Fruit fly (Drosophila melanogaster) whole organism, embryonic: Measurements from ENCODE around the gene Rpn11.

Source experiments
- Abd-B ChIP-seq: fragments of 200-800 bp; sonication (Bioruptor generic); optimal IDR thresholded peaks from 2 replicates; lab custom pipeline; 2018; ENCODE audit warnings: missing biosample characterization, mild to moderate bottlenecking, missing genetic modification characterization, moderate library complexity
- Ada2b ChIP-seq: fragments of 200-800 bp; sonication (Bioruptor generic); IDR thresholded peaks from 2 replicates; pipeline ENCODE4 v1.3.6; 2022; ENCODE audit warnings: missing biosample characterization, missing genetic modification characterization
- Adf1 ChIP-seq: fragments of 200-800 bp; sonication (Bioruptor generic); IDR thresholded peaks from 2 replicates; pipeline ENCODE4 v1.3.6; 2022; ENCODE audit warnings: missing biosample characterization, missing genetic modification characterization
- Antp ChIP-seq: fragments of 200-800 bp; sonication (Bioruptor generic); optimal IDR thresholded peaks from 3 replicates; lab custom pipeline; 2016; ENCODE audit warnings: missing biosample characterization, missing genetic modification characterization
- Atf3 ChIP-seq: fragments of 200-800 bp; sonication (Bioruptor generic); optimal IDR thresholded peaks from 3 replicates; lab custom pipeline; 2016; ENCODE audit warnings: missing biosample characterization, missing genetic modification characterization
- Bgb ChIP-seq: fragments of 200-800 bp; sonication (Bioruptor generic); IDR thresholded peaks from 2 replicates; pipeline ENCODE4 v1.3.6; 2022; ENCODE audit warnings: missing biosample characterization, missing genetic modification characterization; ENCODE audit not compliant: partially characterized antibody
- CG1024 ChIP-seq: fragments of 200-800 bp; sonication (Bioruptor generic); IDR thresholded peaks from 2 replicates; pipeline ENCODE4 v1.3.6; 2022; ENCODE audit warnings: missing biosample characterization, missing genetic modification characterization
- CG10267 ChIP-seq: fragments of 200-800 bp; sonication (Bioruptor generic); optimal IDR thresholded peaks from 2 replicates; lab custom pipeline; 2018; ENCODE audit warnings: missing biosample characterization, mild to moderate bottlenecking, missing genetic modification characterization, moderate library complexity
- CG10274 ChIP-seq: fragments of 200-800 bp; sonication (Bioruptor generic); optimal IDR thresholded peaks from 3 replicates; lab custom pipeline; 2017; ENCODE audit warnings: missing biosample characterization, mild to moderate bottlenecking, missing genetic modification characterization
- CG11456 ChIP-seq: fragments of 200-800 bp; sonication (Bioruptor generic); IDR thresholded peaks from 3 replicates; pipeline ENCODE4 v1.3.6; 2022; ENCODE audit warnings: missing biosample characterization, missing genetic modification characterization
- CG13123 ChIP-seq: fragments of 200-800 bp; sonication (Bioruptor generic); optimal IDR thresholded peaks from 2 replicates; lab custom pipeline; 2016; ENCODE audit warnings: missing biosample characterization, missing genetic modification characterization
- CG14441 ChIP-seq: fragments of 200-800 bp; sonication (Bioruptor generic); IDR thresholded peaks from 2 replicates; pipeline ENCODE4 v1.3.6; 2022; ENCODE audit warnings: missing biosample characterization, missing genetic modification characterization
- CG16779 ChIP-seq: fragments of 200-800 bp; sonication (Bioruptor generic); IDR thresholded peaks from 2 replicates; pipeline ENCODE4 v1.3.6; 2022; ENCODE audit warnings: missing biosample characterization, missing genetic modification characterization
- CG17328 ChIP-seq: fragments of 200-800 bp; sonication (Bioruptor generic); IDR thresholded peaks from 2 replicates; pipeline ENCODE4 v1.3.6; 2022; ENCODE audit warnings: missing biosample characterization, missing genetic modification characterization
- CG3281 ChIP-seq: fragments of 200-800 bp; sonication (Bioruptor generic); optimal IDR thresholded peaks from 3 replicates; lab custom pipeline; 2017; ENCODE audit warnings: missing biosample characterization, mild to moderate bottlenecking, missing genetic modification characterization
- CG33213 ChIP-seq: fragments of 200-800 bp; sonication (Bioruptor generic); optimal IDR thresholded peaks from 3 replicates; lab custom pipeline; 2016; ENCODE audit warnings: missing biosample characterization, missing genetic modification characterization
- CG43689 ChIP-seq: fragments of 200-800 bp; sonication (Bioruptor generic); IDR thresholded peaks from 2 replicates; pipeline ENCODE4 v1.3.6; 2022; ENCODE audit warnings: missing biosample characterization, missing genetic modification characterization
- CG7556 ChIP-seq: fragments of 200-800 bp; sonication (Bioruptor generic); optimal IDR thresholded peaks from 2 replicates; lab custom pipeline; 2017; ENCODE audit warnings: missing biosample characterization, mild to moderate bottlenecking, missing genetic modification characterization
- CG7786 ChIP-seq: fragments of 200-800 bp; sonication (Bioruptor generic); optimal IDR thresholded peaks from 2 replicates; lab custom pipeline; 2016; ENCODE audit warnings: missing biosample characterization, missing genetic modification characterization
- Dll ChIP-seq: fragments of 200-800 bp; sonication (Bioruptor generic); IDR thresholded peaks from 4 replicates; pipeline ENCODE4 v1.3.6; 2022; ENCODE audit warnings: missing biosample characterization, missing genetic modification characterization; ENCODE audit not compliant: partially characterized antibody
- Gsc ChIP-seq: fragments of 200-800 bp; sonication (Bioruptor generic); IDR thresholded peaks from 2 replicates; pipeline ENCODE4 v1.3.6; 2022; ENCODE audit warnings: missing biosample characterization, missing genetic modification characterization
- HLH54F ChIP-seq: fragments of 200-800 bp; sonication (Bioruptor generic); optimal IDR thresholded peaks from 3 replicates; lab custom pipeline; 2016; ENCODE audit warnings: missing biosample characterization, missing genetic modification characterization
- NfI ChIP-seq: fragments of 200-800 bp; sonication (Bioruptor generic); optimal IDR thresholded peaks from 3 replicates; lab custom pipeline; 2018; ENCODE audit warnings: missing biosample characterization, mild to moderate bottlenecking, missing genetic modification characterization, moderate library complexity
- PHDP ChIP-seq: fragments of 200-800 bp; sonication (Bioruptor generic); optimal IDR thresholded peaks from 3 replicates; lab custom pipeline; 2018; ENCODE audit warnings: missing biosample characterization, mild to moderate bottlenecking, missing genetic modification characterization, moderate library complexity
- Sin3A ChIP-seq: fragments of >200 bp; optimal IDR thresholded peaks from 2 replicates; lab custom pipeline; 2018
- Sry-δ ChIP-seq: fragments of 200-800 bp; sonication (Bioruptor generic); optimal IDR thresholded peaks from 2 replicates; lab custom pipeline; 2016; ENCODE audit warnings: missing biosample characterization, missing genetic modification characterization
- amos ChIP-seq: fragments of 200-800 bp; sonication (Bioruptor generic); IDR thresholded peaks from 2 replicates; pipeline ENCODE4 v1.3.6; 2022; ENCODE audit warnings: missing biosample characterization, missing genetic modification characterization; ENCODE audit not compliant: partially characterized antibody
- btn ChIP-seq: fragments of 200-800 bp; sonication (Bioruptor generic); optimal IDR thresholded peaks from 2 replicates; lab custom pipeline; 2016; ENCODE audit warnings: missing biosample characterization, missing genetic modification characterization
- cato ChIP-seq: fragments of 200-800 bp; sonication (Bioruptor generic); optimal IDR thresholded peaks from 2 replicates; lab custom pipeline; 2016; ENCODE audit warnings: missing biosample characterization, missing genetic modification characterization, borderline replicate concordance
- chm ChIP-seq: fragments of 200-800 bp; sonication (Bioruptor generic); IDR thresholded peaks from 2 replicates; pipeline ENCODE4 v1.3.6; 2022; ENCODE audit warnings: missing biosample characterization, missing genetic modification characterization
- ci ChIP-seq: fragments of 200-800 bp; sonication (Bioruptor generic); IDR thresholded peaks from 3 replicates; pipeline ENCODE4 v1.3.6; 2022; ENCODE audit warnings: missing biosample characterization, missing genetic modification characterization
- crol ChIP-seq: fragments of 200-800 bp; sonication (Bioruptor generic); IDR thresholded peaks from 2 replicates; pipeline ENCODE4 v1.3.6; 2022; ENCODE audit warnings: missing biosample characterization, missing genetic modification characterization
- crp ChIP-seq, 2 experiments: fragments of 200-800 bp; sonication (Bioruptor generic); optimal IDR thresholded peaks; 2 replicates in 1 of 2; 3 replicates in 1 of 2; lab custom pipeline; 2017; ENCODE audit warnings: missing biosample characterization in 2 of 2, missing genetic modification characterization in 2 of 2, mild to moderate bottlenecking in 1 of 2, moderate library complexity in 1 of 2
- cwo ChIP-seq: fragments of 200-800 bp; sonication (Bioruptor generic); optimal IDR thresholded peaks from 3 replicates; lab custom pipeline; 2017; ENCODE audit warnings: missing biosample characterization, missing genetic modification characterization, mild to moderate bottlenecking, moderate library complexity, missing genetic modification reagents
- eve ChIP-seq, 2 experiments: fragments of >200 bp; optimal IDR thresholded peaks; 2 replicates each; lab custom pipeline; 2017; ENCODE audit warnings: missing biosample characterization in 2 of 2, missing genetic modification characterization in 2 of 2
- exex ChIP-seq: fragments of 200-800 bp; sonication (Bioruptor generic); optimal IDR thresholded peaks from 4 replicates; lab custom pipeline; 2018; ENCODE audit warnings: missing biosample characterization, mild to moderate bottlenecking, missing genetic modification characterization, moderate library complexity
- hbn ChIP-seq: fragments of 200-800 bp; sonication (Bioruptor generic); IDR thresholded peaks from 2 replicates; pipeline ENCODE4 v1.3.6; 2022; ENCODE audit warnings: missing biosample characterization, missing genetic modification characterization; ENCODE audit not compliant: partially characterized antibody
- lbe ChIP-seq: fragments of 200-800 bp; sonication (Bioruptor generic); optimal IDR thresholded peaks from 2 replicates; lab custom pipeline; 2016; ENCODE audit warnings: missing biosample characterization, mild to moderate bottlenecking, missing genetic modification characterization
- maf-S ChIP-seq: fragments of 200-800 bp; sonication (Bioruptor generic); optimal IDR thresholded peaks from 2 replicates; lab custom pipeline; 2016; ENCODE audit warnings: missing biosample characterization, missing genetic modification characterization
- nom ChIP-seq: fragments of 200-800 bp; sonication (Bioruptor generic); optimal IDR thresholded peaks from 2 replicates; lab custom pipeline; 2017; ENCODE audit warnings: missing biosample characterization, missing genetic modification characterization, mild to moderate bottlenecking, moderate library complexity, missing genetic modification reagents
- prd ChIP-seq, 3 experiments: fragments of >200 bp in 2 of 3; fragments of 200-800 bp in 1 of 3; sonication (Bioruptor generic) in 1 of 3; optimal IDR thresholded peaks in 2 of 3; IDR thresholded peaks in 1 of 3; 2 replicates in 2 of 3; 3 replicates in 1 of 3; pipeline versions ENCODE4 v1.3.6 to Lab custom; 2017 to 2022; ENCODE audit warnings: missing biosample characterization in 1 of 3, missing genetic modification characterization in 1 of 3
- pzg ChIP-seq: fragments of 200-800 bp; sonication (Bioruptor generic); optimal IDR thresholded peaks from 3 replicates; lab custom pipeline; 2018; ENCODE audit warnings: missing biosample characterization, mild to moderate bottlenecking, missing genetic modification characterization, moderate library complexity
- ro ChIP-seq: fragments of 200-800 bp; sonication (Bioruptor generic); IDR thresholded peaks from 2 replicates; pipeline ENCODE4 v1.3.6; 2022; ENCODE audit warnings: missing biosample characterization, missing genetic modification characterization
- run ChIP-seq: fragments of 200-800 bp; sonication (Bioruptor generic); optimal IDR thresholded peaks from 3 replicates; lab custom pipeline; 2018; ENCODE audit warnings: missing biosample characterization, mild to moderate bottlenecking, missing genetic modification characterization
- shn ChIP-seq: fragments of 200-800 bp; sonication (Bioruptor generic); optimal IDR thresholded peaks from 3 replicates; lab custom pipeline; 2016; ENCODE audit warnings: missing biosample characterization, missing genetic modification characterization
- sr ChIP-seq: fragments of 200-800 bp; sonication (Bioruptor generic); IDR thresholded peaks from 3 replicates; pipeline ENCODE4 v1.3.6; 2022; ENCODE audit warnings: missing biosample characterization, missing genetic modification characterization
- stc ChIP-seq: fragments of 200-800 bp; sonication (Bioruptor generic); IDR thresholded peaks from 2 replicates; pipeline ENCODE4 v1.3.6; 2022; ENCODE audit warnings: missing biosample characterization, missing genetic modification characterization
- sug ChIP-seq: fragments of 200-800 bp; optimal IDR thresholded peaks from 2 replicates; lab custom pipeline; 2019; ENCODE audit warnings: missing biosample characterization, mild to moderate bottlenecking, missing genetic modification characterization, moderate library complexity
- tx ChIP-seq: fragments of 200-800 bp; sonication (Bioruptor generic); optimal IDR thresholded peaks from 2 replicates; lab custom pipeline; 2016; ENCODE audit warnings: missing biosample characterization, missing genetic modification characterization
- zf30C ChIP-seq: fragments of 200-800 bp; sonication (Bioruptor generic); optimal IDR thresholded peaks from 3 replicates; lab custom pipeline; 2018; ENCODE audit warnings: missing biosample characterization, mild to moderate bottlenecking, missing genetic modification characterization

Rpn11 gene

DNA sequence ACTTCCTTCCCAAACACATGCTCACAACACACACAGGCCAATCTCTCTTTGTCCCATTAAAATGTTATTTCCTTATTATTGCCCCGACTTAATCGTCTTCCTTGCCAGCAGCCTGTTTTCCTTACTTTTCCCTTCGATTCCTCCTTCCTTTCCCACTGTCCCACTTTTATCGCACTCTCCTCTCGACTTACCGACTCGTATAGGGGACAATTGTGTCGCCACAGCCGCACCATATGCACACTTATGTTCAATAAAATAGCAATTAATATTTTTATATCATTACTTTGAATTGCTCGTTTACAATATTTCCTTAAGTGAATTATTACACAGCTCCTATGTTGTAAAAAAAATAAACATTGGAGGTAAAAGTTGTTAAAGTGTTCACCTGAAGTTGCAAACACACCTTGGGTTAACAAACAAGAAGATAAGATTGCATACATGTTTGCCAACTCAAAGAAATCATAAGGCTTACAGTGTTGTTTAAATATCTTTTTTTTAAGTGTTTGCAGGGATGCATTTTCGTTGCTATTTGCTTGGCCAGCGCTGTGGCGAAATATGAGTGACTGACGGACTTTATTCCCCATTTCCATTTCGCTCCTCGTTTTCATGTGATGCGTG is 27.4 kb upstream of the Rpn11 start (continued):
- TF ChIP-seq Dll (GFP tag; lab: Robert Waterston, UW), result no peak
- TF ChIP-seq CG17328 (GFP tag; lab: Robert Waterston, UW), result peak; percentile 63
- no peak for TF ChIP-seq zf30C (GFP tag; lab: Kevin White, UChicago)
- peak in 1 of 2 experiments; percentile 95 for TF ChIP-seq eve (GFP tag; optimal IDR thresholded peaks at IDR 0.05; lab: Kevin White, UChicago)
- TF ChIP-seq shn (GFP tag; lab: Kevin White, UChicago), result peak; percentile 51
- peak; percentile 96 for TF ChIP-seq CG10274 (GFP tag; lab: Kevin White, UChicago)
- peak; percentile 54 for TF ChIP-seq Ada2b (GFP tag; lab: Robert Waterston, UW)
- TF ChIP-seq Sry-δ, result peak; percentile 33
- TF ChIP-seq lbe (GFP tag; lab: Kevin White, UChicago), result peak; percentile 50
- TF ChIP-seq nom (GFP tag; lab: Kevin White, UChicago), result peak; percentile 84
- peak; percentile 67 for TF ChIP-seq tx (GFP tag; lab: Kevin White, UChicago)
- no peak for TF ChIP-seq pzg (GFP tag; lab: Kevin White, UChicago)
- peak; percentile 21 for TF ChIP-seq Atf3
- no peak for TF ChIP-seq sr (GFP tag; lab: Robert Waterston, UW)
- peak; percentile 47 for TF ChIP-seq sug (tag; lab: Kevin White, UChicago)
- 0 out of 2 replicates have a peak, but pooled peaks have one; percentile 29 for TF ChIP-seq crol (GFP tag; lab: Robert Waterston, UW)
- no peak for TF ChIP-seq prd (optimal IDR thresholded peaks at IDR 0.05; lab: Kevin White, UChicago)
- peak; percentile 65 for TF ChIP-seq prd (GFP tag; IDR thresholded peaks at IDR 0.05; lab: Robert Waterston, UW)
- peak; percentile 86 for TF ChIP-seq ci
- no peak for TF ChIP-seq Gsc (GFP tag; lab: Robert Waterston, UW)
- peak; percentile 40 for TF ChIP-seq maf-S (GFP tag; lab: Kevin White, UChicago)
- peak; percentile 85 for TF ChIP-seq PHDP (tag; lab: Kevin White, UChicago)
- peak; percentile 77 for TF ChIP-seq CG10267
- 0 out of 3 replicates have a peak, but pooled peaks have one; percentile 7 for TF ChIP-seq CG11456
- TF ChIP-seq exex, result peak; percentile 54
- no peak for TF ChIP-seq hbn
- TF ChIP-seq stc (GFP tag; lab: Robert Waterston, UW), result peak; percentile 69
- no peak for TF ChIP-seq Bgb (GFP tag; lab: Robert Waterston, UW)
- TF ChIP-seq amos (GFP tag; lab: Robert Waterston, UW), result no peak
- TF ChIP-seq Abd-B (GFP tag; lab: Kevin White, UChicago), result peak; percentile 61
- peak; percentile 60 for TF ChIP-seq Antp (GFP tag; lab: Kevin White, UChicago)
- TF ChIP-seq Sin3A (lab: Kevin White, UChicago), result no peak
- peak; percentile 62; the same call in 1 of the 2 replicates for TF ChIP-seq CG43689 (GFP tag; lab: Robert Waterston, UW)
- TF ChIP-seq cwo (GFP tag; lab: Kevin White, UChicago), result peak; percentile 78
- peak; percentile 60 for TF ChIP-seq CG7786 (GFP tag; lab: Kevin White, UChicago)
- peak; percentile 63 for TF ChIP-seq CG33213 (GFP tag; lab: Kevin White, UChicago)
- peak; percentile 84 for TF ChIP-seq CG3281 (GFP tag; lab: Kevin White, UChicago)
- TF ChIP-seq Adf1 (GFP tag; lab: Robert Waterston, UW), result no peak
- TF ChIP-seq cato (GFP tag; lab: Kevin White, UChicago), result peak; percentile 53
- TF ChIP-seq HLH54F (GFP tag; lab: Kevin White, UChicago), result peak; percentile 58
- peak; percentile 68 for TF ChIP-seq CG14441 (GFP tag; lab: Robert Waterston, UW)
- peak; percentile 67 for TF ChIP-seq run (tag; lab: Kevin White, UChicago)
- peak; percentile 36 for TF ChIP-seq CG13123 (GFP tag; lab: Kevin White, UChicago)
- TF ChIP-seq CG16779, result no peak
- no peak for TF ChIP-seq ro (GFP tag; lab: Robert Waterston, UW)
- peak; percentile 90 for TF ChIP-seq CG7556 (GFP tag; lab: Kevin White, UChicago)
- peak; percentile 79 for TF ChIP-seq NfI (GFP tag; lab: Kevin White, UChicago)
- no peak for TF ChIP-seq chm (GFP tag; lab: Robert Waterston, UW)
- peak in 1 of 2 experiments; percentile 14 for TF ChIP-seq crp (GFP tag; optimal IDR thresholded peaks at IDR 0.05; lab: Kevin White, UChicago)
- peak; percentile 33 for TF ChIP-seq btn
- no peak for TF ChIP-seq CG1024 (GFP tag; lab: Robert Waterston, UW)
